Worm (Caenorhabditis elegans) whole organism, L3 larva: Measurements from ENCODE around the gene C38C6.3.

Experiments used
- ZK546.5 ChIP-seq: sonication (generic microtip); optimal IDR thresholded peaks from 2 replicates; lab custom pipeline; 2017; ENCODE audit warnings: missing biosample characterization, missing genetic modification characterization
- aly-2 ChIP-seq: fragments of 150-350 bp; optimal IDR thresholded peaks from 2 replicates; lab custom pipeline; 2014; ENCODE audit warnings: missing biosample characterization, missing genetic modification characterization
- ama-1 ChIP-seq: fragments of 150-350 bp; optimal IDR thresholded peaks from 2 replicates; lab custom pipeline; 2018
- ceh-16 ChIP-seq: sonication (generic microtip); optimal IDR thresholded peaks from 2 replicates; lab custom pipeline; 2017; ENCODE audit warnings: missing biosample characterization, missing genetic modification characterization
- ceh-28 ChIP-seq: fragments of 150-350 bp; optimal IDR thresholded peaks from 2 replicates; lab custom pipeline; 2014; ENCODE audit warnings: missing biosample characterization, missing genetic modification reagents, missing genetic modification characterization
- ceh-9 ChIP-seq: sonication (generic microtip); optimal IDR thresholded peaks from 2 replicates; lab custom pipeline; 2018; ENCODE audit warnings: missing biosample characterization, missing genetic modification characterization
- daf-12 ChIP-seq: fragments of 150-350 bp; optimal IDR thresholded peaks from 2 replicates; lab custom pipeline; 2014; ENCODE audit warnings: missing biosample characterization, missing genetic modification reagents, missing genetic modification characterization
- egl-5 ChIP-seq: fragments of 150-350 bp; optimal IDR thresholded peaks from 2 replicates; lab custom pipeline; 2017; ENCODE audit warnings: missing biosample characterization, missing genetic modification reagents, missing genetic modification characterization, inconsistent platforms
- elt-1 ChIP-seq: fragments of 150-350 bp; optimal IDR thresholded peaks from 2 replicates; lab custom pipeline; 2014; ENCODE audit warnings: missing biosample characterization, missing genetic modification characterization
- elt-2 ChIP-seq: sonication (generic microtip); optimal IDR thresholded peaks from 2 replicates; lab custom pipeline; 2016; ENCODE audit warnings: missing genetic modification reagents, mild to moderate bottlenecking, missing genetic modification characterization, missing compliant biosample characterization
- eor-1 ChIP-seq, 2 experiments: fragments of 150-350 bp; optimal IDR thresholded peaks; 2 replicates each; lab custom pipeline; 2014 to 2018; ENCODE audit warnings: missing biosample characterization in 2 of 2, missing genetic modification characterization in 2 of 2
- fkh-10 ChIP-seq: sonication (generic microtip); optimal IDR thresholded peaks from 2 replicates; lab custom pipeline; 2017; ENCODE audit warnings: missing biosample characterization, missing genetic modification reagents, missing genetic modification characterization
- fkh-2 ChIP-seq: fragments of 150-350 bp; optimal IDR thresholded peaks from 2 replicates; lab custom pipeline; 2014; ENCODE audit warnings: missing biosample characterization, missing genetic modification reagents, missing genetic modification characterization
- lin-15B ChIP-seq: fragments of 150-350 bp; optimal IDR thresholded peaks from 2 replicates; lab custom pipeline; 2014; ENCODE audit warnings: missing biosample characterization, missing genetic modification characterization
- lin-39 ChIP-seq: fragments of 150-350 bp; optimal IDR thresholded peaks from 2 replicates; lab custom pipeline; 2018; ENCODE audit warnings: missing biosample characterization, missing genetic modification reagents, missing genetic modification characterization
- lsy-12 ChIP-seq: sonication (generic microtip); optimal IDR thresholded peaks from 2 replicates; lab custom pipeline; 2016; ENCODE audit warnings: mild to moderate bottlenecking, missing genetic modification characterization, missing compliant biosample characterization
- mdl-1 ChIP-seq: fragments of 150-350 bp; optimal IDR thresholded peaks from 2 replicates; lab custom pipeline; 2014; ENCODE audit warnings: missing biosample characterization, missing genetic modification characterization
- mml-1 ChIP-seq: fragments of 150-350 bp; sonication (generic microtip); optimal IDR thresholded peaks from 3 replicates; lab custom pipeline; 2014; ENCODE audit warnings: missing biosample characterization, missing genetic modification characterization
- nhr-11 ChIP-seq: fragments of 150-350 bp; optimal IDR thresholded peaks from 2 replicates; lab custom pipeline; 2014; ENCODE audit warnings: missing biosample characterization, missing genetic modification characterization
- nhr-12 ChIP-seq: fragments of 150-350 bp; optimal IDR thresholded peaks from 2 replicates; lab custom pipeline; 2014; ENCODE audit warnings: missing biosample characterization, missing genetic modification characterization
- nhr-23 ChIP-seq: fragments of 150-350 bp; optimal IDR thresholded peaks from 2 replicates; lab custom pipeline; 2014; ENCODE audit warnings: missing biosample characterization, missing genetic modification reagents, missing genetic modification characterization
- nhr-237 ChIP-seq: fragments of 150-350 bp; optimal IDR thresholded peaks from 2 replicates; lab custom pipeline; 2014; ENCODE audit warnings: missing biosample characterization, missing genetic modification characterization
- nhr-25 ChIP-seq: sonication (generic microtip); optimal IDR thresholded peaks from 2 replicates; lab custom pipeline; 2017; ENCODE audit warnings: missing biosample characterization, missing genetic modification characterization
- nhr-28 ChIP-seq: fragments of 150-350 bp; optimal IDR thresholded peaks from 2 replicates; lab custom pipeline; 2014; ENCODE audit warnings: missing biosample characterization, missing genetic modification characterization
- nhr-43 ChIP-seq: sonication (generic microtip); optimal IDR thresholded peaks from 2 replicates; lab custom pipeline; 2016; ENCODE audit warnings: mild to moderate bottlenecking, missing genetic modification characterization, missing compliant biosample characterization; ENCODE audit not compliant: poor library complexity, severe bottlenecking
- nhr-67 ChIP-seq: fragments of 150-350 bp; optimal IDR thresholded peaks from 2 replicates; lab custom pipeline; 2014; ENCODE audit warnings: missing biosample characterization, missing genetic modification characterization
- sea-2 ChIP-seq: fragments of 150-350 bp; sonication (generic microtip); optimal IDR thresholded peaks from 4 replicates; lab custom pipeline; 2014; ENCODE audit warnings: missing biosample characterization, missing genetic modification reagents, missing genetic modification characterization
- skn-1 ChIP-seq: fragments of 150-350 bp; optimal IDR thresholded peaks from 2 replicates; lab custom pipeline; 2014; ENCODE audit warnings: missing biosample characterization, missing genetic modification characterization
- tbx-2 ChIP-seq: sonication (generic microtip); optimal IDR thresholded peaks from 2 replicates; lab custom pipeline; 2016; ENCODE audit warnings: mild to moderate bottlenecking, missing genetic modification characterization, missing compliant biosample characterization
- ztf-11 ChIP-seq: fragments of 150-350 bp; optimal IDR thresholded peaks from 2 replicates; lab custom pipeline; 2014; ENCODE audit warnings: missing biosample characterization, missing genetic modification characterization
- ztf-4 ChIP-seq: fragments of 150-350 bp; optimal IDR thresholded peaks from 2 replicates; lab custom pipeline; 2014; ENCODE audit warnings: missing biosample characterization, missing genetic modification characterization

The C38C6.3 gene

ce11 chrII:14602735-14603134 lies 30.2 kb upstream of the C38C6.3 start:
- TF ChIP-seq ceh-9 (no peak), mml-1 (no peak), nhr-23 (tag; lab: Kevin White, UChicago) (no peak), mdl-1 (tag; lab: Kevin White, UChicago) (no peak), ceh-16 (tag; lab: Kevin White, UChicago) (no peak), egl-5 (no peak), elt-2 (tag; lab: Kevin White, UChicago) (peak; percentile 18), fkh-10 (no peak), sea-2 (GFP tag; lab: Kevin White, UChicago) (no peak), ama-1 (lab: Kevin White, UChicago) (peak; percentile 58), ztf-4 (tag; lab: Kevin White, UChicago) (no peak), nhr-67 (tag; lab: Kevin White, UChicago) (no peak), nhr-28 (tag; lab: Kevin White, UChicago) (no peak)
- TF ChIP-seq, all 47 proteins: peak for 2

ce11 chrII:14604261-14604660 lies 28.7 kb upstream of the C38C6.3 start:
- TF ChIP-seq mdl-1 (tag; lab: Kevin White, UChicago) (no peak), elt-2 (tag; lab: Kevin White, UChicago) (no peak), ama-1 (lab: Kevin White, UChicago) (no peak), nhr-12 (tag; lab: Kevin White, UChicago) (no peak), elt-1 (tag; lab: Kevin White, UChicago) (no peak), ZK546.5 (tag; lab: Kevin White, UChicago) (no peak), ztf-11 (no peak), lin-15B (no peak), fkh-2 (no peak), lin-39 (no peak), aly-2 (no peak)

ce11 chrII:14605026-14605425 lies 27.9 kb upstream of the C38C6.3 start:
- TF ChIP-seq ZK546.5 (tag; lab: Kevin White, UChicago) (no peak), nhr-25 (no peak), ama-1 (lab: Kevin White, UChicago) (peak; percentile 84), aly-2 (no peak), ceh-28 (no peak), nhr-43 (tag; lab: Kevin White, UChicago) (no peak), nhr-237 (no peak), daf-12 (tag; lab: Kevin White, UChicago) (no peak), nhr-11 (no peak), lsy-12 (tag; lab: Kevin White, UChicago) (peak; percentile 4), eor-1 (tag; optimal IDR thresholded peaks at IDR 0.05; lab: Kevin White, UChicago) (no peak), ceh-9 (no peak), ztf-4 (tag; lab: Kevin White, UChicago) (peak; percentile 52)

ce11 chrII:14605479-14605878 lies 27.4 kb upstream of the C38C6.3 start, which contains the start of gene F19H8.2:
TSS of gene F19H8.2 (minus strand) at chrII:14605869.
- TF ChIP-seq tbx-2 (no peak), elt-1 (tag; lab: Kevin White, UChicago) (peak; percentile 50), mml-1 (no peak), ama-1 (lab: Kevin White, UChicago) (peak; percentile 71), nhr-23 (tag; lab: Kevin White, UChicago) (peak; percentile 18), nhr-67 (tag; lab: Kevin White, UChicago) (no peak)
- TF ChIP-seq, all 47 proteins: peak for 3

ce11 chrII:14606172-14606571 lies 26.8 kb upstream of the C38C6.3 start, which contains the start of gene arl-3:
TSS of gene arl-3 (plus strand) at chrII:14606472.
- TF ChIP-seq egl-5, result no peak
- peak; percentile 7 for TF ChIP-seq skn-1 (tag; lab: Kevin White, UChicago)

ce11 chrII:14608508-14608907 lies 24.4 kb upstream of the C38C6.3 start:
- TF ChIP-seq nhr-237 (no peak), skn-1 (tag; lab: Kevin White, UChicago) (no peak), ztf-4 (tag; lab: Kevin White, UChicago) (peak; percentile 71), ama-1 (lab: Kevin White, UChicago) (peak; percentile 92)
